Fruit fly (Drosophila melanogaster) whole organism, embryonic: ENCODE data around the gene Rgl.

Experiments used
- Aef1 ChIP-seq: fragments of 200-800 bp; sonication (Bioruptor generic); IDR thresholded peaks from 3 replicates; pipeline ENCODE4 v1.3.6; 2022; ENCODE audit warnings: missing biosample characterization, missing genetic modification characterization
- Asciz ChIP-seq: fragments of 200-800 bp; sonication (Bioruptor generic); optimal IDR thresholded peaks from 2 replicates; lab custom pipeline; 2017; ENCODE audit warnings: missing biosample characterization, mild to moderate bottlenecking, missing genetic modification characterization, missing genetic modification reagents
- CG10209 ChIP-seq: fragments of 200-800 bp; sonication (Bioruptor generic); optimal IDR thresholded peaks from 3 replicates; lab custom pipeline; 2017; ENCODE audit warnings: missing biosample characterization, mild to moderate bottlenecking, missing genetic modification characterization, missing genetic modification reagents
- CG10321 ChIP-seq: fragments of 200-800 bp; sonication (Bioruptor generic); IDR thresholded peaks from 2 replicates; pipeline ENCODE4 v1.3.6; 2022; ENCODE audit warnings: missing biosample characterization, missing genetic modification characterization
- CG10431 ChIP-seq: fragments of 200-800 bp; sonication (Bioruptor generic); optimal IDR thresholded peaks from 3 replicates; lab custom pipeline; 2018; ENCODE audit warnings: missing biosample characterization, mild to moderate bottlenecking, missing genetic modification characterization
- CG10462 ChIP-seq: fragments of 200-800 bp; sonication (Bioruptor generic); optimal IDR thresholded peaks from 2 replicates; lab custom pipeline; 2016; ENCODE audit warnings: missing biosample characterization, missing genetic modification characterization
- CG11504 ChIP-seq: fragments of 200-800 bp; sonication (Bioruptor generic); optimal IDR thresholded peaks from 3 replicates; lab custom pipeline; 2019; ENCODE audit warnings: missing biosample characterization, mild to moderate bottlenecking, missing genetic modification characterization, moderate library complexity
- CG11560 ChIP-seq: fragments of 200-800 bp; sonication (Bioruptor generic); IDR thresholded peaks from 3 replicates; pipeline ENCODE4 v1.3.6; 2022; ENCODE audit warnings: missing biosample characterization, missing genetic modification characterization
- CG11695 ChIP-seq: fragments of 200-800 bp; sonication (Bioruptor generic); IDR thresholded peaks from 3 replicates; pipeline ENCODE4 v1.3.6; 2022; ENCODE audit warnings: missing biosample characterization, missing genetic modification characterization
- CG12659 ChIP-seq: fragments of 200-800 bp; sonication (Bioruptor generic); optimal IDR thresholded peaks from 3 replicates; lab custom pipeline; 2017; ENCODE audit warnings: mild to moderate bottlenecking, missing biosample characterization, missing genetic modification reagents, missing genetic modification characterization
- CG12942 ChIP-seq: fragments of 200-800 bp; sonication (Bioruptor generic); optimal IDR thresholded peaks from 3 replicates; lab custom pipeline; 2016; ENCODE audit warnings: missing biosample characterization, missing genetic modification characterization
- CG13894 ChIP-seq: fragments of 200-800 bp; sonication (Bioruptor generic); optimal IDR thresholded peaks from 3 replicates; lab custom pipeline; 2018; ENCODE audit warnings: missing biosample characterization, mild to moderate bottlenecking, missing genetic modification characterization, moderate library complexity
- CG14014 ChIP-seq: fragments of 200-800 bp; sonication (Bioruptor generic); IDR thresholded peaks from 2 replicates; pipeline ENCODE4 v1.3.6; 2022; ENCODE audit warnings: missing biosample characterization, missing genetic modification characterization
- CG15011 ChIP-seq: fragments of 200-800 bp; sonication (Bioruptor generic); optimal IDR thresholded peaks from 3 replicates; lab custom pipeline; 2018; ENCODE audit warnings: missing biosample characterization, mild to moderate bottlenecking, missing genetic modification characterization
- CG15479 ChIP-seq: fragments of 200-800 bp; sonication (Bioruptor generic); optimal IDR thresholded peaks from 3 replicates; lab custom pipeline; 2019; ENCODE audit warnings: missing biosample characterization, mild to moderate bottlenecking, missing genetic modification characterization, moderate library complexity
- CG17186 ChIP-seq: fragments of 200-800 bp; sonication (Bioruptor generic); optimal IDR thresholded peaks from 3 replicates; lab custom pipeline; 2017; ENCODE audit warnings: missing biosample characterization, missing genetic modification reagents, missing genetic modification characterization
- CG17385 ChIP-seq: fragments of 200-800 bp; sonication (Bioruptor generic); optimal IDR thresholded peaks from 3 replicates; lab custom pipeline; 2018; ENCODE audit warnings: missing biosample characterization, mild to moderate bottlenecking, missing genetic modification characterization
- CG3407 ChIP-seq: fragments of 200-800 bp; sonication (Bioruptor generic); optimal IDR thresholded peaks from 2 replicates; lab custom pipeline; 2018; ENCODE audit warnings: missing biosample characterization, mild to moderate bottlenecking, missing genetic modification characterization
- CG34224 ChIP-seq: fragments of 200-800 bp; sonication (Bioruptor generic); IDR thresholded peaks from 3 replicates; pipeline ENCODE4 v1.3.6; 2022; ENCODE audit warnings: missing biosample characterization, missing genetic modification characterization; ENCODE audit not compliant: partially characterized antibody
- CG34422 ChIP-seq: fragments of 200-800 bp; sonication (Bioruptor generic); IDR thresholded peaks from 3 replicates; pipeline ENCODE4 v1.3.6; 2022; ENCODE audit warnings: missing biosample characterization, missing genetic modification characterization
- CG42726 ChIP-seq: fragments of 200-800 bp; sonication (Bioruptor generic); IDR thresholded peaks from 2 replicates; pipeline ENCODE4 v1.3.6; 2022; ENCODE audit warnings: missing biosample characterization, missing genetic modification characterization; ENCODE audit not compliant: partially characterized antibody
- CG43689 ChIP-seq: fragments of 200-800 bp; sonication (Bioruptor generic); IDR thresholded peaks from 2 replicates; pipeline ENCODE4 v1.3.6; 2022; ENCODE audit warnings: missing biosample characterization, missing genetic modification characterization
- CG6175 ChIP-seq: fragments of 200-800 bp; sonication (Bioruptor generic); IDR thresholded peaks from 3 replicates; pipeline ENCODE4 v1.3.6; 2022; ENCODE audit warnings: missing biosample characterization, missing genetic modification characterization
- CG7357 ChIP-seq: fragments of 200-800 bp; sonication (Bioruptor generic); IDR thresholded peaks from 3 replicates; pipeline ENCODE4 v1.3.6; 2022; ENCODE audit warnings: missing biosample characterization, missing genetic modification characterization
- CG8290 ChIP-seq, 3 experiments: fragments of 200-800 bp; sonication (Bioruptor generic); optimal IDR thresholded peaks; 2 replicates each; lab custom pipeline; 2016 to 2019; ENCODE audit warnings: missing biosample characterization in 3 of 3, missing genetic modification characterization in 3 of 3, mild to moderate bottlenecking in 2 of 3, moderate library complexity in 1 of 3
- CG9797 ChIP-seq: fragments of 200-800 bp; sonication (Bioruptor generic); optimal IDR thresholded peaks from 3 replicates; lab custom pipeline; 2018; ENCODE audit warnings: missing biosample characterization, mild to moderate bottlenecking, missing genetic modification characterization
- CoRest ChIP-seq: fragments of 200-800 bp; sonication (Bioruptor generic); optimal IDR thresholded peaks from 3 replicates; lab custom pipeline; 2018; ENCODE audit warnings: missing biosample characterization, mild to moderate bottlenecking, missing genetic modification characterization, moderate library complexity
- Dbx ChIP-seq: fragments of 200-800 bp; sonication (Bioruptor generic); IDR thresholded peaks from 3 replicates; pipeline ENCODE4 v1.3.6; 2022; ENCODE audit warnings: missing biosample characterization, missing genetic modification characterization
- Deaf1 ChIP-seq: fragments of 200-800 bp; optimal IDR thresholded peaks from 3 replicates; lab custom pipeline; 2019; ENCODE audit warnings: missing biosample characterization, mild to moderate bottlenecking, missing genetic modification characterization, moderate library complexity
- Dll ChIP-seq: fragments of 200-800 bp; sonication (Bioruptor generic); IDR thresholded peaks from 4 replicates; pipeline ENCODE4 v1.3.6; 2022; ENCODE audit warnings: missing biosample characterization, missing genetic modification characterization; ENCODE audit not compliant: partially characterized antibody
- GATAe ChIP-seq: fragments of 200-800 bp; sonication (Bioruptor generic); conservative IDR thresholded peaks from 2 replicates; pipeline ENCODE4 v1.3.6; 2022; ENCODE audit warnings: missing biosample characterization, missing genetic modification characterization
- HLH54F ChIP-seq: fragments of 200-800 bp; sonication (Bioruptor generic); optimal IDR thresholded peaks from 3 replicates; lab custom pipeline; 2016; ENCODE audit warnings: missing biosample characterization, missing genetic modification characterization
- Mes4 ChIP-seq: fragments of 200-800 bp; sonication (Bioruptor generic); optimal IDR thresholded peaks from 2 replicates; lab custom pipeline; 2016; ENCODE audit warnings: missing biosample characterization, missing genetic modification characterization
- az2 ChIP-seq: fragments of 200-800 bp; sonication (Bioruptor generic); optimal IDR thresholded peaks from 3 replicates; lab custom pipeline; 2016; ENCODE audit warnings: missing biosample characterization, missing genetic modification characterization
- chn ChIP-seq: fragments of 200-800 bp; sonication (Bioruptor generic); optimal IDR thresholded peaks from 2 replicates; lab custom pipeline; 2016; ENCODE audit warnings: missing biosample characterization, missing genetic modification characterization
- dan ChIP-seq: fragments of 200-800 bp; sonication (Bioruptor generic); IDR thresholded peaks from 2 replicates; pipeline ENCODE4 v1.3.6; 2022; ENCODE audit warnings: missing biosample characterization, missing genetic modification characterization
- en ChIP-seq: fragments of 200-800 bp; sonication (Bioruptor generic); optimal IDR thresholded peaks from 2 replicates; lab custom pipeline; 2016; ENCODE audit warnings: missing biosample characterization, missing genetic modification characterization
- fd3F ChIP-seq: fragments of 200-800 bp; sonication (Bioruptor generic); optimal IDR thresholded peaks from 2 replicates; lab custom pipeline; 2018; ENCODE audit warnings: missing biosample characterization, mild to moderate bottlenecking, missing genetic modification characterization, moderate library complexity
- fd96Cb ChIP-seq: fragments of 200-800 bp; sonication (Bioruptor generic); optimal IDR thresholded peaks from 2 replicates; lab custom pipeline; 2018; ENCODE audit warnings: missing biosample characterization, mild to moderate bottlenecking, missing genetic modification characterization, moderate library complexity
- gsb ChIP-seq: fragments of 200-800 bp; sonication (Bioruptor generic); IDR thresholded peaks from 2 replicates; pipeline ENCODE4 v1.3.6; 2022; ENCODE audit warnings: missing biosample characterization, missing genetic modification characterization
- hkb ChIP-seq, 2 experiments: fragments of 200-800 bp in 1 of 2; fragments of >200 bp in 1 of 2; sonication (Bioruptor generic) in 1 of 2; IDR thresholded peaks in 1 of 2; optimal IDR thresholded peaks in 1 of 2; 2 replicates each; pipeline versions ENCODE4 v1.3.6 to Lab custom; 2017 to 2022; ENCODE audit warnings: missing biosample characterization in 1 of 2, missing genetic modification characterization in 1 of 2
- insv ChIP-seq, 2 experiments: fragments of 200-800 bp; sonication (Bioruptor generic); optimal IDR thresholded peaks; 3 replicates each; lab custom pipeline; 2016 to 2018; ENCODE audit warnings: missing biosample characterization in 2 of 2, missing genetic modification characterization in 2 of 2
- ken ChIP-seq: fragments of 200-800 bp; sonication (Bioruptor generic); IDR thresholded peaks from 3 replicates; pipeline ENCODE4 v1.3.6; 2022; ENCODE audit warnings: missing biosample characterization, missing genetic modification characterization
- lov ChIP-seq, 2 experiments: fragments of 200-800 bp in 1 of 2; fragments of >200 bp in 1 of 2; sonication (Bioruptor generic) in 1 of 2; IDR thresholded peaks in 1 of 2; optimal IDR thresholded peaks in 1 of 2; 2 replicates in 1 of 2; 3 replicates in 1 of 2; pipeline versions ENCODE4 v1.3.6 to Lab custom; 2017 to 2022; ENCODE audit warnings: missing biosample characterization in 1 of 2, missing genetic modification characterization in 1 of 2
- mld ChIP-seq: fragments of 200-800 bp; sonication (Bioruptor generic); IDR thresholded peaks from 3 replicates; pipeline ENCODE4 v1.3.6; 2022; ENCODE audit warnings: missing biosample characterization, missing genetic modification characterization; ENCODE audit not compliant: partially characterized antibody
- nerfin-2 ChIP-seq: fragments of 200-800 bp; sonication (Bioruptor generic); IDR thresholded peaks from 2 replicates; pipeline ENCODE4 v1.3.6; 2022; ENCODE audit warnings: missing biosample characterization, missing genetic modification characterization; ENCODE audit not compliant: partially characterized antibody
- slbo ChIP-seq: fragments of 200-800 bp; sonication (Bioruptor generic); IDR thresholded peaks from 2 replicates; pipeline ENCODE4 v1.3.6; 2022; ENCODE audit warnings: missing biosample characterization, missing genetic modification characterization
- tup ChIP-seq: fragments of 200-800 bp; sonication (Bioruptor generic); optimal IDR thresholded peaks from 2 replicates; lab custom pipeline; 2016; ENCODE audit warnings: missing biosample characterization, mild to moderate bottlenecking, missing genetic modification characterization, moderate library complexity

The Rgl gene

dm6 chr3L:13949440-13950066 lies 24.4 kb upstream of the Rgl start (continued):
- no peak for TF ChIP-seq Dbx (GFP tag; lab: Robert Waterston, UW)
- no peak for TF ChIP-seq CG3407 (GFP tag; lab: Kevin White, UChicago)
- TF ChIP-seq slbo (GFP tag; lab: Robert Waterston, UW) = 0 out of 2 replicates have a peak, but pooled peaks have one; percentile 27
- peak; percentile 50; the same call in 2 of the 3 replicates for TF ChIP-seq CG11695 (GFP tag; lab: Robert Waterston, UW)
- no peak for TF ChIP-seq CG34224
- no peak for TF ChIP-seq CG42726
- TF ChIP-seq Dll (GFP tag; lab: Robert Waterston, UW) = no peak
- TF ChIP-seq Deaf1 (tag; lab: Kevin White, UChicago) = no peak
- TF ChIP-seq CG12659 = no peak
- 0 out of 3 replicates have a peak, but pooled peaks have one; percentile 33 for TF ChIP-seq CG34422 (GFP tag; lab: Robert Waterston, UW)
- TF ChIP-seq fd96Cb (tag; lab: Kevin White, UChicago) = no peak
- no peak for TF ChIP-seq HLH54F (GFP tag; lab: Kevin White, UChicago)
- TF ChIP-seq Asciz (GFP tag; lab: Kevin White, UChicago) = no peak
- TF ChIP-seq Aef1 (GFP tag; lab: Robert Waterston, UW) = no peak
- no peak for TF ChIP-seq ken (GFP tag; lab: Robert Waterston, UW)
- no peak for TF ChIP-seq en (GFP tag; lab: Kevin White, UChicago)
- no peak for TF ChIP-seq GATAe (GFP tag; lab: Robert Waterston, UW)
- no peak for TF ChIP-seq az2
- TF ChIP-seq CG13894 (tag; lab: Kevin White, UChicago) = no peak
- peak; percentile 31 for TF ChIP-seq CG11504 (tag; lab: Kevin White, UChicago)
- TF ChIP-seq CG10431 (GFP tag; lab: Kevin White, UChicago) = no peak
- no peak for TF ChIP-seq gsb (GFP tag; lab: Robert Waterston, UW)
- TF ChIP-seq CG6175 (GFP tag; lab: Robert Waterston, UW) = no peak
- TF ChIP-seq CG15011 = no peak
- TF ChIP-seq lov (optimal IDR thresholded peaks at IDR 0.05; lab: Kevin White, UChicago) = no peak
- TF ChIP-seq lov (GFP tag; IDR thresholded peaks at IDR 0.05; lab: Robert Waterston, UW) = no peak
- no peak for TF ChIP-seq fd3F (GFP tag; lab: Kevin White, UChicago)
- no peak for TF ChIP-seq nerfin-2 (GFP tag; lab: Robert Waterston, UW)
- TF ChIP-seq CG17385 (GFP tag; lab: Kevin White, UChicago) = no peak
- TF ChIP-seq CG11560 (tag; lab: Robert Waterston, UW) = no peak
- peak; percentile 9 for TF ChIP-seq CG10209 (GFP tag; lab: Kevin White, UChicago)
- no peak for TF ChIP-seq CG17186
- TF ChIP-seq dan (GFP tag; lab: Robert Waterston, UW) = no peak
- TF ChIP-seq Mes4 (GFP tag; lab: Kevin White, UChicago) = peak; percentile 4
- TF ChIP-seq CG12942 (GFP tag; lab: Kevin White, UChicago) = no peak
- no peak for TF ChIP-seq hkb (optimal IDR thresholded peaks at IDR 0.05; lab: Kevin White, UChicago)
- TF ChIP-seq hkb (GFP tag; IDR thresholded peaks at IDR 0.05; lab: Robert Waterston, UW) = peak; percentile 24; the same call in 1 of the 2 replicates
- no peak for TF ChIP-seq CG43689 (GFP tag; lab: Robert Waterston, UW)
- TF ChIP-seq CG7357 (GFP tag; lab: Robert Waterston, UW) = 0 out of 3 replicates have a peak, but pooled peaks have one; percentile 10
- no peak for TF ChIP-seq mld
- no peak for TF ChIP-seq CG14014
- no peak for TF ChIP-seq chn (GFP tag; lab: Kevin White, UChicago)
- TF ChIP-seq CG8290 (GFP tag; optimal IDR thresholded peaks at IDR 0.05; lab: Kevin White, UChicago) = no peak
- peak in 1 of 2 experiments; percentile 22 for TF ChIP-seq CG8290 (tag; optimal IDR thresholded peaks at IDR 0.05; lab: Kevin White, UChicago)
- peak; percentile 39 for TF ChIP-seq CG15479
- TF ChIP-seq CoRest (tag; lab: Kevin White, UChicago) = no peak
- no peak for TF ChIP-seq tup (GFP tag; lab: Kevin White, UChicago)
- TF ChIP-seq CG10462 (GFP tag; lab: Kevin White, UChicago) = no peak
- TF ChIP-seq CG10321 (GFP tag; lab: Robert Waterston, UW) = peak; percentile 74
- TF ChIP-seq insv (GFP tag; optimal IDR thresholded peaks at IDR 0.05; lab: Kevin White, UChicago) = no peak
- TF ChIP-seq CG9797 (GFP tag; lab: Kevin White, UChicago) = no peak
